Fruit fly (Drosophila melanogaster): ENCODE data around the gene Mst27D.
A peak's percentile ranks its signal among the peaks of the same experiment; 100 is the strongest.

The Mst27D gene

dm6 chr2L:7073011-7073410 lies 12.4 kb upstream of the Mst27D start (continued):
- TF ChIP-seq hkb (optimal IDR thresholded peaks at IDR 0.05), result no peak
- 0 out of 2 replicates have a peak, but pooled peaks have one; percentile 31 for TF ChIP-seq hkb (GFP tag; IDR thresholded peaks at IDR 0.05)
- TF ChIP-seq CG2120 (GFP tag; optimal IDR thresholded peaks at IDR 0.05), result peak; percentile 21
- TF ChIP-seq ci (GFP tag; IDR thresholded peaks at IDR 0.05), result 0 out of 3 replicates have a peak, but pooled peaks have one; percentile 29
- no peak for TF ChIP-seq CG10274 (GFP tag; optimal IDR thresholded peaks at IDR 0.05)
- TF ChIP-seq Eip74EF (GFP tag; optimal IDR thresholded peaks at IDR 0.05), result no peak
- TF ChIP-seq Antp (GFP tag; optimal IDR thresholded peaks at IDR 0.05), result no peak
- TF ChIP-seq CG15011 (GFP tag; optimal IDR thresholded peaks at IDR 0.05), result no peak
- TF ChIP-seq CG12659 (GFP tag; optimal IDR thresholded peaks at IDR 0.05), result no peak
- TF ChIP-seq MTF-1 (GFP tag; optimal IDR thresholded peaks at IDR 0.05; ENCODE audit: borderline replicate concordance), result no peak
- no peak for TF ChIP-seq vnd (GFP tag; IDR thresholded peaks at IDR 0.05; ENCODE audit: partially characterized antibody)
- no peak for TF ChIP-seq CG16863 (GFP tag; optimal IDR thresholded peaks at IDR 0.05)
- TF ChIP-seq CG11560 (tag; IDR thresholded peaks at IDR 0.05), result no peak
- TF ChIP-seq E2f2 (GFP tag; IDR thresholded peaks at IDR 0.05), result no peak
- no peak for TF ChIP-seq mirr (GFP tag; optimal IDR thresholded peaks at IDR 0.05)
- TF ChIP-seq bab2 (GFP tag; optimal IDR thresholded peaks at IDR 0.05), result no peak
- TF ChIP-seq CG10565 (GFP tag; optimal IDR thresholded peaks at IDR 0.05), result no peak
- peak; percentile 38 for TF ChIP-seq CG2712 (tag; optimal IDR thresholded peaks at IDR 0.05)
- TF ChIP-seq Opbp (GFP tag; IDR thresholded peaks at IDR 0.05; ENCODE audit: partially characterized antibody), result no peak
- TF ChIP-seq ERR (GFP tag; optimal IDR thresholded peaks at IDR 0.05), result no peak
- TF ChIP-seq Hmr (GFP tag; optimal IDR thresholded peaks at IDR 0.05), result peak; percentile 25
- peak; percentile 30 for TF ChIP-seq CG5245 (GFP tag; optimal IDR thresholded peaks at IDR 0.05)
- TF ChIP-seq Max (GFP tag; optimal IDR thresholded peaks at IDR 0.05), result no peak
- no peak for TF ChIP-seq CG6272 (GFP tag; IDR thresholded peaks at IDR 0.05)
- no peak for TF ChIP-seq Deaf1 (tag; optimal IDR thresholded peaks at IDR 0.05)
- TF ChIP-seq CG2116 (GFP tag; optimal IDR thresholded peaks at IDR 0.05), result no peak
- no peak for TF ChIP-seq eyg (GFP tag; optimal IDR thresholded peaks at IDR 0.05)
- TF ChIP-seq tin (GFP tag; optimal IDR thresholded peaks at IDR 0.05), result no peak
- no peak for TF ChIP-seq CG17385 (GFP tag; optimal IDR thresholded peaks at IDR 0.05)
- no peak for TF ChIP-seq lbe (GFP tag; optimal IDR thresholded peaks at IDR 0.05)
- TF ChIP-seq vvl (GFP tag; IDR thresholded peaks at IDR 0.05), result 0 out of 2 replicates have a peak, but pooled peaks have one; percentile 13
- no peak for TF ChIP-seq CG12155 (GFP tag; optimal IDR thresholded peaks at IDR 0.05)
- peak; percentile 25; the same call in 1 of the 2 replicates for TF ChIP-seq CG6689 (GFP tag; IDR thresholded peaks at IDR 0.05)
- TF ChIP-seq sr (GFP tag; IDR thresholded peaks at IDR 0.05), result no peak
- TF ChIP-seq vfl (GFP tag; optimal IDR thresholded peaks at IDR 0.05), result no peak
- TF ChIP-seq aop (GFP tag; IDR thresholded peaks at IDR 0.05), result no peak
- no peak for TF ChIP-seq hb (GFP tag; IDR thresholded peaks at IDR 0.05; ENCODE audit: partially characterized antibody)
- no peak for TF ChIP-seq ash1 (GFP tag; optimal IDR thresholded peaks at IDR 0.05)
- peak; percentile 6 for TF ChIP-seq pum (GFP tag; optimal IDR thresholded peaks at IDR 0.05)
- TF ChIP-seq tx (GFP tag; optimal IDR thresholded peaks at IDR 0.05), result peak; percentile 10
- peak in 1 of 2 experiments; percentile 38 for TF ChIP-seq bsh (GFP tag; optimal IDR thresholded peaks at IDR 0.05)
- no peak for TF ChIP-seq exex (tag; optimal IDR thresholded peaks at IDR 0.05)
- TF ChIP-seq CG10979 (tag; optimal IDR thresholded peaks at IDR 0.05), result peak; percentile 45
- no peak for TF ChIP-seq Chrac-16 (GFP tag; optimal IDR thresholded peaks at IDR 0.05)
- no peak for TF ChIP-seq ranshi (GFP tag; IDR thresholded peaks at IDR 0.05)
- TF ChIP-seq CG2199 (GFP tag; IDR thresholded peaks at IDR 0.05), result no peak
- no peak for TF ChIP-seq B-H2 (GFP tag; optimal IDR thresholded peaks at IDR 0.05)
- TF ChIP-seq Taf1 (GFP tag; IDR thresholded peaks at IDR 0.05), result no peak
- TF ChIP-seq gcm2 (GFP tag; optimal IDR thresholded peaks at IDR 0.05), result no peak
- TF ChIP-seq CG16813 (GFP tag; IDR thresholded peaks at IDR 0.05; ENCODE audit: partially characterized antibody), result no peak
- TF ChIP-seq CG10321 (GFP tag; IDR thresholded peaks at IDR 0.05), result no peak
- TF ChIP-seq da (GFP tag; optimal IDR thresholded peaks at IDR 0.05), result no peak

Data from whole organism, embryonic.